Worm (Caenorhabditis elegans): ENCODE data around the gene F09G2.8.

F09G2.8 gene

ce11 chrV:7230847-7231246, 37.4 kb upstream of the F09G2.8 start, which contains the start of the genes gei-6 and krr-1:
gei-6 (minus strand) TSS chrV:7230848.
krr-1 (plus strand) TSS chrV:7231190.
- TF ChIP-seq eyg-1 (tag; optimal IDR thresholded peaks at IDR 0.05) (peak; percentile 68), ceh-24 (tag; optimal IDR thresholded peaks at IDR 0.05) (peak; percentile 18), pax-1 (tag; optimal IDR thresholded peaks at IDR 0.05) (no peak), nhr-11 (tag; optimal IDR thresholded peaks at IDR 0.05) (no peak), K09A11.1 (tag; optimal IDR thresholded peaks at IDR 0.05; ENCODE audit: insufficient read depth) (peak; percentile 93), tbx-2 (tag; optimal IDR thresholded peaks at IDR 0.05) (peak; percentile 89), elt-2 (tag; optimal IDR thresholded peaks at IDR 0.05) (peak; percentile 95), K02D7.2 (tag; optimal IDR thresholded peaks at IDR 0.05) (peak; percentile 82), ceh-18 (tag; optimal IDR thresholded peaks at IDR 0.05) (no peak), C38D4.7 (GFP tag; optimal IDR thresholded peaks at IDR 0.05) (peak; percentile 79), zip-5 (tag; optimal IDR thresholded peaks at IDR 0.05) (peak; percentile 75), ets-4 (tag; optimal IDR thresholded peaks at IDR 0.05) (no peak), unc-3 (GFP tag; conservative IDR thresholded peaks at IDR 0.05) (peak; percentile 86), unc-3 (tag; optimal IDR thresholded peaks at IDR 0.05) (peak; percentile 86), fax-1 (tag; optimal IDR thresholded peaks at IDR 0.05) (peak; percentile 78), ztf-16 (tag; optimal IDR thresholded peaks at IDR 0.05) (peak; percentile 87), dmd-4 (tag; optimal IDR thresholded peaks at IDR 0.05; ENCODE audit: borderline replicate concordance) (no peak), hlh-15 (tag; optimal IDR thresholded peaks at IDR 0.05) (peak; percentile 63), ceh-19 (GFP tag; optimal IDR thresholded peaks at IDR 0.05) (peak; percentile 83), ceh-30 (tag; optimal IDR thresholded peaks at IDR 0.05) (no peak), sox-4 (tag; optimal IDR thresholded peaks at IDR 0.05) (peak; percentile 86), odd-2 (tag; optimal IDR thresholded peaks at IDR 0.05) (peak; percentile 87), lim-6 (tag; optimal IDR thresholded peaks at IDR 0.05) (no peak), pag-3 (tag; optimal IDR thresholded peaks at IDR 0.05; ENCODE audit: borderline replicate concordance) (no peak), ref-2 (tag; optimal IDR thresholded peaks at IDR 0.05) (peak; percentile 87), pha-4 (tag; optimal IDR thresholded peaks at IDR 0.05) (no peak), ahr-1 (tag; optimal IDR thresholded peaks at IDR 0.05) (peak; percentile 86), ceh-45 (GFP tag; IDR thresholded peaks at IDR 0.05) (peak; percentile 55; the same call in 1 of the 2 replicates), nfya-1 (tag; optimal IDR thresholded peaks at IDR 0.05) (peak; percentile 85), ceh-6 (GFP tag; optimal IDR thresholded peaks at IDR 0.05) (peak; percentile 65), lin-11 (tag; optimal IDR thresholded peaks at IDR 0.05) (peak; percentile 74), ceh-2 (tag; optimal IDR thresholded peaks at IDR 0.05) (peak; percentile 61), elt-4 (tag; optimal IDR thresholded peaks at IDR 0.05) (no peak), mec-3 (tag; optimal IDR thresholded peaks at IDR 0.05; ENCODE audit: borderline replicate concordance) (no peak), ceh-14 (tag; optimal IDR thresholded peaks at IDR 0.05) (peak; percentile 95), dve-1 (tag; optimal IDR thresholded peaks at IDR 0.05) (no peak), tbx-7 (tag; optimal IDR thresholded peaks at IDR 0.05) (peak; percentile 31), gmeb-2 (tag; optimal IDR thresholded peaks at IDR 0.05) (peak; percentile 79), F13H6.1 (tag; optimal IDR thresholded peaks at IDR 0.05) (peak; percentile 44), hlh-13 (GFP tag; optimal IDR thresholded peaks at IDR 0.05) (peak; percentile 41), sox-2 (GFP tag; IDR thresholded peaks at IDR 0.05) (peak; percentile 81), madf-2 (tag; optimal IDR thresholded peaks at IDR 0.05) (peak; percentile 77), che-1 (tag; optimal IDR thresholded peaks at IDR 0.05) (peak; percentile 81), Y22D7AL.16 (tag; optimal IDR thresholded peaks at IDR 0.05) (peak; percentile 82), hlh-6 (tag; optimal IDR thresholded peaks at IDR 0.05) (peak; percentile 36), hlh-30 (tag; optimal IDR thresholded peaks at IDR 0.05; ENCODE audit: insufficient read depth) (no peak), fkh-6 (tag; optimal IDR thresholded peaks at IDR 0.05) (peak; percentile 61), T23F11.4 (GFP tag; optimal IDR thresholded peaks at IDR 0.05) (peak; percentile 35), unc-42 (tag; optimal IDR thresholded peaks at IDR 0.05) (peak; percentile 4), ceh-48 (tag; optimal IDR thresholded peaks at IDR 0.05) (peak; percentile 74), ceh-34 (tag; optimal IDR thresholded peaks at IDR 0.05) (peak; percentile 84), npax-4 (tag; optimal IDR thresholded peaks at IDR 0.05) (peak; percentile 59), unc-55 (GFP tag; optimal IDR thresholded peaks at IDR 0.05) (no peak)
